Fruit fly (Drosophila melanogaster): ENCODE results near the gene CG1677.
A peak's percentile ranks its signal among the peaks of the same experiment; 100 is the strongest.

Gene CG1677

DNA sequence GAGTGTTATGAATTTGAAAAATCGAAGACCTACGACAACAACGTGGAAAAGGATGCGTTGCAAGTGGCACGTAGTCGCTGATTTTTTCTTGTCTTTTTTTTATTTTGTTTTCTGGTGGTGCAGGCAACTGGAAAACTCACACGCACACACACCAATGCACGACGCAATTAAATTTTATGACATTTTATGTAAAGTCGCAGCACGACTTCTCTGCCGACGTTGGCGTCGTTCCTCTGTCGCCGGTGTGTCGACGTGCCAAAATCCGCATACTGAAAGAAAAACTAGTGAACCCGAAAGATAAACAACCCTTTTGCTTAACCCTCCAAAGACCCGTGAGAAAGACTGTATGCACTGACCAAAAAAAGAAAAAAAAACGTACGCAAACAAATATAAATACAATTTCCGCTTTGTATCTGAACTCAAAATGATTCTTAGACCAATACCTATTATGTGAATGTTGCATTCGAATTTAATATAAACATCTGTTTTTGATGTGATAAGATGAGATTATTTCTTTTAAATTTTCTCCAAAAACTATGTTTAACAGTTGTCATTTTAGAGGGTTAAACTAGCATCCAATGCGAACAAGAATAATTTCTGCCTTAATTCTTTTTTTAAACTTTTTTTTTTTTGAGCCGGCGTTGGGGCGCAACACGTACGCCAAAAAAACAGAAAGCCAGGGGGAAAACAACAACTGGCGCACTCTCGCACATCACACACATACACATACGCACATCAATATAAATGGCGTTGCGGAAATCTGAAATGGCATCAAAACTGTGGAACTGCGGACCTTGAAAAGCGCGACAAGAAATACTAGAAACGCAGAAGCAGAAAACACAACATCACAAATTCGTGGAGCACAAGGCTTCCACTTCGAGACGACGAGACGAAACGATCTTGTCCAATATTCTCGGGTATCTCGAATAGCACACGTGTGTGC lies 71.5 kb downstream of the CG1677 start (continued):
- TF ChIP-seq lilli (GFP tag; optimal IDR thresholded peaks at IDR 0.05) (peak; percentile 71), CG2199 (GFP tag; IDR thresholded peaks at IDR 0.05) (no peak), fd64A (GFP tag; optimal IDR thresholded peaks at IDR 0.05) (no peak), gro (GFP tag; optimal IDR thresholded peaks at IDR 0.05) (peak; percentile 23), CG14441 (GFP tag; IDR thresholded peaks at IDR 0.05) (peak; percentile 38; the same call in 1 of the 2 replicates), vnd (GFP tag; IDR thresholded peaks at IDR 0.05; ENCODE audit: partially characterized antibody) (no peak), cwo (GFP tag; optimal IDR thresholded peaks at IDR 0.05) (no peak), Adf1 (GFP tag; IDR thresholded peaks at IDR 0.05) (peak; percentile 66), CG12659 (GFP tag; optimal IDR thresholded peaks at IDR 0.05) (peak; percentile 26), bcd (GFP tag; optimal IDR thresholded peaks at IDR 0.05) (peak; percentile 37), CG3281 (GFP tag; optimal IDR thresholded peaks at IDR 0.05) (peak; percentile 69), Gug (GFP tag; IDR thresholded peaks at IDR 0.05) (peak; percentile 12; the same call in 1 of the 4 replicates), tio (GFP tag; optimal IDR thresholded peaks at IDR 0.05) (peak; percentile 25), caup (GFP tag; optimal IDR thresholded peaks at IDR 0.05; ENCODE audit: severe bottlenecking) (peak; percentile 45), Camta (GFP tag; optimal IDR thresholded peaks at IDR 0.05) (peak; percentile 2), Hmr (GFP tag; optimal IDR thresholded peaks at IDR 0.05) (peak; percentile 67), NfI (GFP tag; optimal IDR thresholded peaks at IDR 0.05) (peak; percentile 6), CG30403 (GFP tag; optimal IDR thresholded peaks at IDR 0.05) (peak; percentile 58), CG7786 (GFP tag; optimal IDR thresholded peaks at IDR 0.05) (peak; percentile 62), CG10209 (GFP tag; optimal IDR thresholded peaks at IDR 0.05) (no peak), jing (GFP tag; optimal IDR thresholded peaks at IDR 0.05) (no peak), D19B (GFP tag; optimal IDR thresholded peaks at IDR 0.05) (peak; percentile 28), Myb (GFP tag; optimal IDR thresholded peaks at IDR 0.05) (peak; percentile 43), CHES-1-like (GFP tag; optimal IDR thresholded peaks at IDR 0.05) (peak; percentile 35), chif (GFP tag; optimal IDR thresholded peaks at IDR 0.05) (peak in 1 of 2 experiments; percentile 52), CG17359 (tag; optimal IDR thresholded peaks at IDR 0.05) (no peak), Rfx (GFP tag; IDR thresholded peaks at IDR 0.05) (peak; percentile 66), Meics (GFP tag; optimal IDR thresholded peaks at IDR 0.05) (peak; percentile 68), slp2 (GFP tag; optimal IDR thresholded peaks at IDR 0.05) (peak; percentile 24), vfl (GFP tag; optimal IDR thresholded peaks at IDR 0.05) (peak; percentile 6), br (optimal IDR thresholded peaks at IDR 0.05) (no peak), CG6813 (GFP tag; optimal IDR thresholded peaks at IDR 0.05) (peak; percentile 36), gce (GFP tag; IDR thresholded peaks at IDR 0.05) (no peak; the same call in 2 of the 3 replicates), CG11695 (GFP tag; IDR thresholded peaks at IDR 0.05) (0 out of 3 replicates have a peak, but pooled peaks have one; percentile 42), CG16815 (GFP tag; optimal IDR thresholded peaks at IDR 0.05) (peak; percentile 6), Mrtf (GFP tag; IDR thresholded peaks at IDR 0.05) (0 out of 3 replicates have a peak, but pooled peaks have one; percentile 33), klu (GFP tag; IDR thresholded peaks at IDR 0.05) (0 out of 2 replicates have a peak, but pooled peaks have one; percentile 20), Dfd (GFP tag; optimal IDR thresholded peaks at IDR 0.05) (peak in 1 of 2 experiments; percentile 73), CG18619 (GFP tag; optimal IDR thresholded peaks at IDR 0.05) (peak; percentile 2), dmrt99B (tag; optimal IDR thresholded peaks at IDR 0.05) (peak; percentile 3), her (GFP tag; optimal IDR thresholded peaks at IDR 0.05) (peak; percentile 50), bsh (GFP tag; optimal IDR thresholded peaks at IDR 0.05) (peak in 1 of 2 experiments; percentile 34), CG12942 (GFP tag; optimal IDR thresholded peaks at IDR 0.05) (peak; percentile 17), zfh1 (GFP tag; IDR thresholded peaks at IDR 0.05) (peak; percentile 41; the same call in 1 of the 3 replicates), sd (tag; optimal IDR thresholded peaks at IDR 0.05) (no peak), cad (GFP tag; optimal IDR thresholded peaks at IDR 0.05) (peak; percentile 74), chm (GFP tag; IDR thresholded peaks at IDR 0.05) (no peak), gem (tag; optimal IDR thresholded peaks at IDR 0.05) (peak; percentile 52)

All from whole organism, embryonic.